Worm (Caenorhabditis elegans) whole organism, L1 larva: ENCODE data around the gene Y38E10A.2.

ENCODE experiments used
- C04F5.9 ChIP-seq: sonication (generic microtip); optimal IDR thresholded peaks from 2 replicates; lab custom pipeline; 2016; ENCODE audit warnings: missing genetic modification characterization, missing compliant biosample characterization
- C16A3.4 ChIP-seq: fragments of 150-350 bp; optimal IDR thresholded peaks from 2 replicates; lab custom pipeline; 2014; ENCODE audit warnings: missing biosample characterization, missing genetic modification characterization
- F16B12.6 ChIP-seq: fragments of 150-350 bp; optimal IDR thresholded peaks from 2 replicates; lab custom pipeline; 2014; ENCODE audit warnings: missing biosample characterization, missing genetic modification characterization
- aly-2 ChIP-seq: fragments of 150-350 bp; optimal IDR thresholded peaks from 2 replicates; lab custom pipeline; 2014; ENCODE audit warnings: missing biosample characterization, missing genetic modification characterization
- blmp-1 ChIP-seq: fragments of 150-350 bp; optimal IDR thresholded peaks from 2 replicates; lab custom pipeline; 2014; ENCODE audit warnings: missing biosample characterization, missing genetic modification characterization
- ceh-63 ChIP-seq: fragments of 200-800 bp; sonication (Bioruptor generic); optimal IDR thresholded peaks from 2 replicates; lab custom pipeline; 2018; ENCODE audit warnings: mild to moderate bottlenecking, missing genetic modification characterization, missing compliant biosample characterization
- ceh-8 ChIP-seq: fragments of 200-800 bp; sonication (Bioruptor generic); optimal IDR thresholded peaks from 2 replicates; lab custom pipeline; 2018; ENCODE audit warnings: mild to moderate bottlenecking, missing genetic modification characterization, moderate library complexity, missing compliant biosample characterization
- ceh-82 ChIP-seq, 3 experiments: fragments of 150-350 bp in 1 of 3; sonication (generic microtip) in 2 of 3; optimal IDR thresholded peaks; 2 replicates each; lab custom pipeline; 2014 to 2017; ENCODE audit warnings: missing biosample characterization in 3 of 3, missing genetic modification characterization in 3 of 3
- ceh-88 ChIP-seq: fragments of 200-800 bp; sonication (Bioruptor generic); IDR thresholded peaks from 2 replicates; pipeline ENCODE4 v1.3.6; 2022; ENCODE audit warnings: missing genetic modification characterization, missing compliant biosample characterization
- ceh-90 ChIP-seq: sonication (generic microtip); optimal IDR thresholded peaks from 2 replicates; lab custom pipeline; 2016; ENCODE audit warnings: missing genetic modification characterization, missing compliant biosample characterization
- ces-1 ChIP-seq: fragments of 150-350 bp; optimal IDR thresholded peaks from 2 replicates; lab custom pipeline; 2014; ENCODE audit warnings: missing biosample characterization, missing genetic modification reagents, missing genetic modification characterization
- dsc-1 ChIP-seq: sonication (generic microtip); optimal IDR thresholded peaks from 2 replicates; lab custom pipeline; 2016; ENCODE audit warnings: mild to moderate bottlenecking, missing genetic modification characterization, missing compliant biosample characterization
- efl-1 ChIP-seq, 4 experiments: fragments of 150-350 bp; optimal IDR thresholded peaks in 3 of 4; peaks in 1 of 4; 1 replicate in 1 of 4; 2 replicates in 3 of 4; lab custom pipeline; 2014; ENCODE audit warnings: missing biosample characterization in 2 of 4, missing genetic modification characterization in 2 of 4, missing genetic modification reagents in 2 of 4
- efl-3 ChIP-seq: fragments of 200-800 bp; sonication (Bioruptor generic); optimal IDR thresholded peaks from 2 replicates; lab custom pipeline; 2018; ENCODE audit warnings: mild to moderate bottlenecking, missing genetic modification characterization, missing compliant biosample characterization
- elt-2 ChIP-seq: sonication (generic microtip); optimal IDR thresholded peaks from 2 replicates; lab custom pipeline; 2016; ENCODE audit warnings: missing genetic modification characterization, mild to moderate bottlenecking, inconsistent platforms, missing compliant biosample characterization, missing genetic modification reagents
- elt-3 ChIP-seq, 6 experiments: fragments of 150-350 bp in 1 of 6; sonication (generic microtip); optimal IDR thresholded peaks; 2 replicates each; lab custom pipeline; 2017 to 2018; ENCODE audit warnings: missing biosample characterization in 6 of 6, missing genetic modification characterization in 6 of 6, inconsistent platforms in 1 of 6
- ets-5 ChIP-seq: fragments of 200-800 bp; sonication (Bioruptor generic); IDR thresholded peaks from 2 replicates; pipeline ENCODE4 v1.3.6; 2022; ENCODE audit warnings: missing genetic modification characterization, missing compliant biosample characterization
- fkh-10 ChIP-seq: sonication (generic microtip); optimal IDR thresholded peaks from 2 replicates; lab custom pipeline; 2017; ENCODE audit warnings: missing biosample characterization, missing genetic modification reagents, missing genetic modification characterization
- fkh-8 ChIP-seq: sonication (generic microtip); optimal IDR thresholded peaks from 2 replicates; lab custom pipeline; 2016; ENCODE audit warnings: mild to moderate bottlenecking, missing genetic modification characterization, missing compliant biosample characterization
- grh-1 ChIP-seq: fragments of 200-800 bp; sonication (Bioruptor generic); IDR thresholded peaks from 2 replicates; pipeline ENCODE4 v1.3.6; 2022; ENCODE audit warnings: missing genetic modification reagents, missing genetic modification characterization, missing compliant biosample characterization
- hlh-17 ChIP-seq: fragments of 200-800 bp; sonication (Bioruptor generic); optimal IDR thresholded peaks from 2 replicates; lab custom pipeline; 2018; ENCODE audit warnings: missing genetic modification characterization, mild to moderate bottlenecking, missing compliant biosample characterization, moderate library complexity, borderline replicate concordance
- hlh-4 ChIP-seq: sonication (generic microtip); optimal IDR thresholded peaks from 2 replicates; lab custom pipeline; 2016; ENCODE audit warnings: mild to moderate bottlenecking, missing genetic modification characterization, missing compliant biosample characterization
- irx-1 ChIP-seq: sonication (generic microtip); optimal IDR thresholded peaks from 2 replicates; lab custom pipeline; 2016; ENCODE audit warnings: missing genetic modification characterization, missing compliant biosample characterization
- isw-1 ChIP-seq: fragments of 200-800 bp; sonication (Bioruptor generic); IDR thresholded peaks from 2 replicates; pipeline ENCODE4 v1.3.6; 2022; ENCODE audit warnings: missing genetic modification characterization, missing compliant biosample characterization
- jun-1 ChIP-seq: fragments of 150-350 bp; optimal IDR thresholded peaks from 2 replicates; lab custom pipeline; 2014; ENCODE audit warnings: missing biosample characterization, missing genetic modification reagents, missing genetic modification characterization
- lin-14 ChIP-seq: fragments of 200-800 bp; sonication (Bioruptor generic); optimal IDR thresholded peaks from 2 replicates; lab custom pipeline; 2018; ENCODE audit warnings: mild to moderate bottlenecking, missing genetic modification characterization, moderate library complexity, missing compliant biosample characterization
- lin-15B ChIP-seq: fragments of 150-350 bp; sonication (generic microtip); optimal IDR thresholded peaks from 3 replicates; lab custom pipeline; 2014; ENCODE audit warnings: missing biosample characterization, missing genetic modification characterization
- lin-35 ChIP-seq, 2 experiments: fragments of 150-350 bp; optimal IDR thresholded peaks; 2 replicates each; lab custom pipeline; 2014; ENCODE audit warnings: missing biosample characterization in 2 of 2, missing genetic modification characterization in 2 of 2, missing genetic modification reagents in 2 of 2
- mab-9 ChIP-seq: fragments of 200-800 bp; sonication (Bioruptor generic); IDR thresholded peaks from 2 replicates; pipeline ENCODE4 v1.3.6; 2022; ENCODE audit warnings: missing genetic modification reagents, missing genetic modification characterization, missing compliant biosample characterization
- mdl-1 ChIP-seq, 2 experiments: fragments of 150-350 bp; optimal IDR thresholded peaks; 2 replicates each; lab custom pipeline; 2014 to 2017; ENCODE audit warnings: missing biosample characterization in 2 of 2, missing genetic modification characterization in 2 of 2, inconsistent platforms in 1 of 2
- mep-1 ChIP-seq: fragments of 150-350 bp; optimal IDR thresholded peaks from 2 replicates; lab custom pipeline; 2014; ENCODE audit warnings: missing biosample characterization, missing genetic modification characterization
- nhr-11 ChIP-seq: fragments of 150-350 bp; optimal IDR thresholded peaks from 2 replicates; lab custom pipeline; 2014; ENCODE audit warnings: missing biosample characterization, missing genetic modification characterization
- nhr-28 ChIP-seq: fragments of 150-350 bp; optimal IDR thresholded peaks from 2 replicates; lab custom pipeline; 2014; ENCODE audit warnings: missing biosample characterization, missing genetic modification characterization
- nhr-47 ChIP-seq: sonication (generic microtip); optimal IDR thresholded peaks from 2 replicates; lab custom pipeline; 2016; ENCODE audit warnings: mild to moderate bottlenecking, missing genetic modification characterization, moderate library complexity, missing compliant biosample characterization
- nhr-76 ChIP-seq: sonication (generic microtip); optimal IDR thresholded peaks from 2 replicates; lab custom pipeline; 2017; ENCODE audit warnings: missing biosample characterization, missing genetic modification characterization
- nhr-85 ChIP-seq: sonication (generic microtip); peaks from one replicate; lab custom pipeline; 2016; ENCODE audit warnings: missing genetic modification characterization, inconsistent platforms, missing compliant biosample characterization
- pax-3 ChIP-seq: fragments of 200-800 bp; sonication (Bioruptor generic); optimal IDR thresholded peaks from 2 replicates; lab custom pipeline; 2018; ENCODE audit warnings: mild to moderate bottlenecking, missing genetic modification characterization, moderate library complexity, missing compliant biosample characterization
- snpc-4 ChIP-seq: fragments of 150-350 bp; optimal IDR thresholded peaks from 2 replicates; lab custom pipeline; 2014; ENCODE audit warnings: missing biosample characterization, missing genetic modification characterization
- snu-23 ChIP-seq: sonication (generic microtip); optimal IDR thresholded peaks from 2 replicates; lab custom pipeline; 2016; ENCODE audit warnings: missing genetic modification characterization, missing compliant biosample characterization
- sox-4 ChIP-seq: sonication (generic microtip); optimal IDR thresholded peaks from 2 replicates; lab custom pipeline; 2016; ENCODE audit warnings: missing genetic modification characterization, missing compliant biosample characterization
- sptf-1 ChIP-seq: fragments of 150-350 bp; optimal IDR thresholded peaks from 2 replicates; lab custom pipeline; 2014; ENCODE audit warnings: missing biosample characterization, missing genetic modification characterization
- sup-37 ChIP-seq: fragments of 200-800 bp; sonication (Bioruptor generic); optimal IDR thresholded peaks from 2 replicates; lab custom pipeline; 2018; ENCODE audit warnings: mild to moderate bottlenecking, missing genetic modification characterization, missing compliant biosample characterization
- tbx-2 ChIP-seq: sonication (generic microtip); optimal IDR thresholded peaks from 2 replicates; lab custom pipeline; 2016; ENCODE audit warnings: missing genetic modification characterization, missing compliant biosample characterization
- tlp-1 ChIP-seq: fragments of 150-350 bp; optimal IDR thresholded peaks from 2 replicates; lab custom pipeline; 2014; ENCODE audit warnings: missing biosample characterization, missing genetic modification characterization
- unc-30 ChIP-seq: sonication (generic microtip); optimal IDR thresholded peaks from 2 replicates; lab custom pipeline; 2017; ENCODE audit warnings: missing biosample characterization, missing genetic modification characterization
- unc-86 ChIP-seq: sonication (generic microtip); optimal IDR thresholded peaks from 2 replicates; lab custom pipeline; 2016; ENCODE audit warnings: missing genetic modification characterization, missing compliant biosample characterization
- unc-98 ChIP-seq: fragments of 200-800 bp; sonication (Bioruptor generic); IDR thresholded peaks from 2 replicates; pipeline ENCODE4 v1.3.6; 2022; ENCODE audit warnings: missing genetic modification characterization, missing compliant biosample characterization
- vab-15 ChIP-seq: sonication (generic microtip); optimal IDR thresholded peaks from 2 replicates; lab custom pipeline; 2017; ENCODE audit warnings: missing genotype, mild to moderate bottlenecking, missing genetic modification characterization, missing compliant biosample characterization
- zag-1 ChIP-seq: fragments of 150-350 bp; optimal IDR thresholded peaks from 2 replicates; lab custom pipeline; 2014; ENCODE audit warnings: missing biosample characterization, missing genetic modification characterization
- zip-4 ChIP-seq: fragments of 200-800 bp; sonication (Bioruptor generic); optimal IDR thresholded peaks from 2 replicates; lab custom pipeline; 2018; ENCODE audit warnings: mild to moderate bottlenecking, missing genetic modification characterization, moderate library complexity, missing compliant biosample characterization
- ztf-11 ChIP-seq, 2 experiments: sonication (generic microtip); optimal IDR thresholded peaks; 2 replicates each; lab custom pipeline; 2016 to 2017; ENCODE audit warnings: missing genetic modification characterization in 2 of 2, missing biosample characterization in 1 of 2, missing compliant biosample characterization in 1 of 2

The Y38E10A.2 gene

ce11 chrII:12603667-12604621, 30.5 kb upstream of the Y38E10A.2 start, which contains the start of the genes ceh-100 and lips-15:
Gene ceh-100 (minus strand): TSS chrII:12603680.
Gene lips-15 (plus strand): TSS chrII:12604386.
- TF ChIP-seq dsc-1 (tag; lab: Kevin White, UChicago) (no peak), ceh-90 (tag; lab: Kevin White, UChicago) (no peak), fkh-8 (no peak), grh-1 (GFP tag; lab: Robert Waterston, UW) (no peak), ceh-63 (GFP tag; lab: Kevin White, UChicago) (no peak), sup-37 (GFP tag; lab: Kevin White, UChicago) (no peak), ets-5 (GFP tag; lab: Robert Waterston, UW) (no peak), lin-15B (tag; lab: Kevin White, UChicago) (peak; percentile 76), irx-1 (tag; lab: Kevin White, UChicago) (no peak), efl-1 (optimal IDR thresholded peaks at IDR 0.05; lab: Kevin White, UChicago) (peak; percentile 64 to 71), efl-1 (GFP tag; optimal IDR thresholded peaks at IDR 0.05 in 1 of 2; lab: Kevin White, UChicago) (peak; percentile 74 to 94), unc-98 (GFP tag; lab: Robert Waterston, UW) (no peak), zag-1 (tag; lab: Kevin White, UChicago) (no peak), nhr-47 (tag; lab: Kevin White, UChicago) (no peak), snu-23 (GFP tag; lab: Kevin White, UChicago) (peak; percentile 42), zip-4 (GFP tag; lab: Kevin White, UChicago) (no peak), snpc-4 (tag; lab: Kevin White, UChicago) (peak; percentile 16), fkh-10 (GFP tag; lab: Kevin White, UChicago) (no peak), nhr-28 (no peak), nhr-76 (tag; lab: Kevin White, UChicago) (no peak), mdl-1 (tag; optimal IDR thresholded peaks at IDR 0.05; lab: Kevin White, UChicago) (no peak), ces-1 (no peak), C04F5.9 (tag; lab: Kevin White, UChicago) (no peak), ceh-82 (tag; optimal IDR thresholded peaks at IDR 0.05; lab: Kevin White, UChicago) (peak in 1 of 3 experiments; percentile 10), elt-3 (tag; optimal IDR thresholded peaks at IDR 0.05; lab: Kevin White, UChicago) (peak in 1 of 6 experiments; percentile 16), C16A3.4 (tag; lab: Kevin White, UChicago) (peak; percentile 8), ceh-8 (GFP tag; lab: Kevin White, UChicago) (no peak), vab-15 (tag; lab: Kevin White, UChicago) (no peak), lin-35 (GFP tag; optimal IDR thresholded peaks at IDR 0.05; lab: Kevin White, UChicago) (peak; percentile 8 to 65), ztf-11 (tag; optimal IDR thresholded peaks at IDR 0.05; lab: Kevin White, UChicago) (no peak), unc-86 (no peak), isw-1 (GFP tag; lab: Robert Waterston, UW) (no peak), mep-1 (peak; percentile 33), nhr-11 (tag; lab: Kevin White, UChicago) (no peak), tlp-1 (tag; lab: Kevin White, UChicago) (no peak), sox-4 (no peak), tbx-2 (tag; lab: Kevin White, UChicago) (peak; percentile 8), mab-9 (GFP tag; lab: Robert Waterston, UW) (no peak), efl-3 (no peak), nhr-85 (tag; lab: Kevin White, UChicago) (peak; percentile 62), sptf-1 (tag; lab: Kevin White, UChicago) (no peak), F16B12.6 (no peak), aly-2 (tag; lab: Kevin White, UChicago) (no peak), hlh-17 (GFP tag; lab: Kevin White, UChicago) (no peak), lin-14 (GFP tag; lab: Kevin White, UChicago) (peak; percentile 46), unc-30 (tag; lab: Kevin White, UChicago) (no peak), blmp-1 (tag; lab: Kevin White, UChicago) (no peak), elt-2 (tag; lab: Kevin White, UChicago) (no peak), ceh-88 (no peak), hlh-4 (tag; lab: Kevin White, UChicago) (no peak), jun-1 (tag; lab: Kevin White, UChicago) (no peak), pax-3 (tag; lab: Kevin White, UChicago) (no peak)
